Fruit fly (Drosophila melanogaster) whole organism, pupa: Measurements from ENCODE around the gene ttm3.

Experiments used
- CG10348 ChIP-seq: fragments of 200-800 bp; sonication (Bioruptor generic); IDR thresholded peaks from 2 replicates; pipeline ENCODE4 v1.3.6; 2022; ENCODE audit warnings: missing biosample characterization, missing genetic modification characterization
- CG12605 ChIP-seq: fragments of 200-800 bp; sonication (Bioruptor generic); IDR thresholded peaks from 2 replicates; pipeline ENCODE4 v1.3.6; 2022; ENCODE audit warnings: missing biosample characterization, missing genetic modification characterization
- CG13204 ChIP-seq: fragments of 200-800 bp; sonication (Bioruptor generic); optimal IDR thresholded peaks from 2 replicates; lab custom pipeline; 2018; ENCODE audit warnings: missing biosample characterization, mild to moderate bottlenecking, missing genetic modification characterization, moderate library complexity
- CG14655 ChIP-seq: fragments of 200-800 bp; sonication (Bioruptor generic); optimal IDR thresholded peaks from 3 replicates; lab custom pipeline; 2017; ENCODE audit warnings: mild to moderate bottlenecking, missing biosample characterization, missing genetic modification reagents, missing genetic modification characterization
- CG15710 ChIP-seq: fragments of 200-800 bp; sonication (Bioruptor generic); optimal IDR thresholded peaks from 2 replicates; lab custom pipeline; 2018; ENCODE audit warnings: missing biosample characterization, mild to moderate bottlenecking, missing genetic modification characterization, moderate library complexity
- CG17806 ChIP-seq: fragments of 200-800 bp; sonication (Bioruptor generic); optimal IDR thresholded peaks from 2 replicates; lab custom pipeline; 2018; ENCODE audit warnings: missing biosample characterization, mild to moderate bottlenecking, missing genetic modification characterization, moderate library complexity
- CG32121 ChIP-seq: fragments of 200-800 bp; sonication (Bioruptor generic); IDR thresholded peaks from 2 replicates; pipeline ENCODE4 v1.3.6; 2022; ENCODE audit warnings: missing biosample characterization, missing genetic modification characterization
- CG34367 ChIP-seq: fragments of 200-800 bp; sonication (Bioruptor generic); optimal IDR thresholded peaks from 2 replicates; lab custom pipeline; 2018; ENCODE audit warnings: missing biosample characterization, mild to moderate bottlenecking, missing genetic modification characterization
- CG4496 ChIP-seq: fragments of 200-800 bp; sonication (Bioruptor generic); IDR thresholded peaks from 3 replicates; pipeline ENCODE4 v1.3.6; 2022; ENCODE audit warnings: missing biosample characterization, missing genetic modification characterization
- CG8159 ChIP-seq: fragments of 200-800 bp; sonication (Bioruptor generic); optimal IDR thresholded peaks from 3 replicates; lab custom pipeline; 2018; ENCODE audit warnings: missing biosample characterization, mild to moderate bottlenecking, missing genetic modification characterization, moderate library complexity
- CG8301 ChIP-seq: fragments of 200-800 bp; sonication (Bioruptor generic); optimal IDR thresholded peaks from 2 replicates; lab custom pipeline; 2018; ENCODE audit warnings: missing biosample characterization, mild to moderate bottlenecking, missing genetic modification characterization
- CG9948 ChIP-seq: fragments of 200-800 bp; sonication (Bioruptor generic); optimal IDR thresholded peaks from 2 replicates; lab custom pipeline; 2018; ENCODE audit warnings: missing biosample characterization, mild to moderate bottlenecking, missing genetic modification characterization, moderate library complexity
- D1 ChIP-seq: fragments of 200-800 bp; sonication (Bioruptor generic); optimal IDR thresholded peaks from 2 replicates; lab custom pipeline; 2018; ENCODE audit warnings: missing biosample characterization, mild to moderate bottlenecking, missing genetic modification characterization, moderate library complexity
- EcR ChIP-seq: fragments of 200-800 bp; sonication (Bioruptor generic); optimal IDR thresholded peaks from 3 replicates; lab custom pipeline; 2019; ENCODE audit warnings: missing biosample characterization, missing genetic modification characterization, mild to moderate bottlenecking, moderate library complexity, missing genetic modification reagents
- Ets98B ChIP-seq: fragments of 200-800 bp; sonication (Bioruptor generic); IDR thresholded peaks from 2 replicates; pipeline ENCODE4 v1.3.6; 2022; ENCODE audit warnings: missing biosample characterization, missing genetic modification characterization
- Pif1A ChIP-seq: fragments of 200-800 bp; sonication (Bioruptor generic); optimal IDR thresholded peaks from 3 replicates; lab custom pipeline; 2016; ENCODE audit warnings: missing biosample characterization, missing genetic modification characterization
- Pif1B ChIP-seq: fragments of 200-800 bp; sonication (Bioruptor generic); optimal IDR thresholded peaks from 3 replicates; lab custom pipeline; 2016; ENCODE audit warnings: missing biosample characterization, missing genetic modification characterization
- Snoo ChIP-seq: fragments of 200-800 bp; sonication (Bioruptor generic); optimal IDR thresholded peaks from 3 replicates; lab custom pipeline; 2017; ENCODE audit warnings: missing biosample characterization, mild to moderate bottlenecking, missing genetic modification characterization, inconsistent platforms
- fd96Ca ChIP-seq: fragments of 200-800 bp; sonication (Bioruptor generic); IDR thresholded peaks from 3 replicates; pipeline ENCODE4 v1.3.6; 2022; ENCODE audit warnings: missing biosample characterization, missing genetic modification characterization
- gl ChIP-seq: fragments of 200-800 bp; sonication (Bioruptor generic); optimal IDR thresholded peaks from 2 replicates; lab custom pipeline; 2018; ENCODE audit warnings: missing biosample characterization, mild to moderate bottlenecking, missing genetic modification characterization
- rn ChIP-seq: fragments of 200-800 bp; sonication (Bioruptor generic); IDR thresholded peaks from 2 replicates; pipeline ENCODE4 v1.3.6; 2022; ENCODE audit warnings: missing biosample characterization, missing genetic modification characterization

ttm3 gene

dm6 chr2L:22079332-22079731 lies at the start of gene ttm3:
Gene ttm3 (plus strand): TSS chr2L:22079632.
- TF ChIP-seq EcR (no peak), gl (tag; lab: Kevin White, UChicago) (no peak), CG8159 (tag; lab: Kevin White, UChicago) (no peak), CG12605 (GFP tag; lab: Robert Waterston, UW) (no peak), fd96Ca (no peak), Ets98B (GFP tag; lab: Robert Waterston, UW) (no peak), D1 (no peak), CG10348 (no peak), Snoo (tag; lab: Kevin White, UChicago) (no peak), Pif1B (GFP tag; lab: Kevin White, UChicago) (no peak), rn (GFP tag; lab: Robert Waterston, UW) (no peak), CG9948 (tag; lab: Kevin White, UChicago) (no peak)

- TF ChIP-seq CG10348 (no peak), CG14655 (GFP tag; lab: Kevin White, UChicago) (no peak), CG17806 (tag; lab: Kevin White, UChicago) (no peak), CG8159 (tag; lab: Kevin White, UChicago) (no peak), gl (tag; lab: Kevin White, UChicago) (no peak), CG32121 (no peak), Pif1B (GFP tag; lab: Kevin White, UChicago) (no peak), CG8301 (no peak), CG34367 (tag; lab: Kevin White, UChicago) (no peak), Snoo (tag; lab: Kevin White, UChicago) (no peak), CG9948 (tag; lab: Kevin White, UChicago) (no peak), CG12605 (GFP tag; lab: Robert Waterston, UW) (no peak), Pif1A (GFP tag; lab: Kevin White, UChicago) (no peak), EcR (no peak), CG13204 (no peak), rn (GFP tag; lab: Robert Waterston, UW) (no peak), fd96Ca (no peak)
These were observed 42.6 kb upstream of the ttm3 start for dm6 chr2L:22036877-22037276.

dm6 chr2L:22037560-22037959 lies 41.9 kb upstream of the ttm3 start, which contains the start of gene Grl40a:
Gene Grl40a (plus strand): TSS chr2L:22037860.
- TF ChIP-seq CG14655 (GFP tag; lab: Kevin White, UChicago) (no peak), CG34367 (tag; lab: Kevin White, UChicago) (no peak), CG10348 (no peak)

dm6 chr2L:22043777-22044176 lies 35.7 kb upstream of the ttm3 start, which contains the start of gene CG31601:
Gene CG31601 (minus strand): TSS chr2L:22043877.
- TF ChIP-seq gl (tag; lab: Kevin White, UChicago): no peak
- TF ChIP-seq CG34367 (tag; lab: Kevin White, UChicago): no peak
- no peak for TF ChIP-seq CG8159 (tag; lab: Kevin White, UChicago)
- no peak for TF ChIP-seq CG13204
- no peak for TF ChIP-seq fd96Ca
- TF ChIP-seq CG12605 (GFP tag; lab: Robert Waterston, UW): no peak
- TF ChIP-seq D1: no peak
- TF ChIP-seq CG32121: no peak
- TF ChIP-seq CG4496 (GFP tag; lab: Robert Waterston, UW): no peak
- TF ChIP-seq, all 21 proteins: peak for 0

DNA sequence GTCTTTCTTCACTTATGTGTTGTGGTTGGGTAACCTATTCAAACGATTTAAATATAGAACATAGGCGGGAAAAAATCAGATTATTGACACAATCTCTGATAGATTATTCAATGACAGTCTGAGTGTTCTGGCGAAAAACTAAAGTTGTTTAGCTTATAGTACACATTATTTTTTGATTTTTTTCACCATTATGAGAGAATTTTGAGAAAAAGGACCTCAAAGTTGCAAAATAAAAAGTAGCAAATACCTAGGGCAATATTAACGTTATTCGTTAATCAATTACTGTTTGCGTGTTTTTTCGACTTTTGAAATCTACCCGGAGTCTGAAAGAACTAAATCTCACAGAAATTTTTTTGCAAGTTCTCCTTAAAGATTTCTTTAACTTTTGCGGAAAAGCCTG lies 25.2 kb upstream of the ttm3 start, which contains the start of gene CG34173:
CG34173 (minus strand) TSS at position 101 of the 400 bp plus-strand sequence.
- TF ChIP-seq Snoo (tag; lab: Kevin White, UChicago) (no peak), Ets98B (GFP tag; lab: Robert Waterston, UW) (no peak), CG8301 (no peak), CG10348 (no peak), CG15710 (tag; lab: Kevin White, UChicago) (no peak), rn (GFP tag; lab: Robert Waterston, UW) (no peak), CG14655 (GFP tag; lab: Kevin White, UChicago) (no peak), Pif1B (GFP tag; lab: Kevin White, UChicago) (no peak), CG13204 (no peak), CG4496 (GFP tag; lab: Robert Waterston, UW) (no peak), fd96Ca (no peak), CG34367 (tag; lab: Kevin White, UChicago) (no peak), CG32121 (no peak)

DNA sequence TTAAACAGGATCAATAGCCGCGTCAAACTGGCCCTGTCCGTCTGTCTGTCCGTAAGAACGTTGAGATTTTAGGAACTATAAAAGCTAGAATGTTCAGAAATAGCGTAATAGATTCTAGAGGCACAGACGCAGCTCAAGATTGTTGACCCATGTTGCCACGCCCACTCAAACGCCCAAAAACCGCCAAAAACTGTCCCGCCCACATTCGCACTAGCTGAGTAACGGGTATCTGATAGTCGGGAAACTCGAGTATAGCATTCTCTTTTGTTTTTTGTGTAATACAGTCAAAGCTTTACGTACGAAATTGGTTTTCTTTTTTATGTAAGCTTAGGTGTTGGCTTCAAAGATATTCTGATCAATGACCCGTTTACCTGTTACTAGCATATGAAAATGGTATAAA lies 19.6 kb upstream of the ttm3 start:
- TF ChIP-seq Snoo (tag; lab: Kevin White, UChicago): no peak
- TF ChIP-seq CG14655 (GFP tag; lab: Kevin White, UChicago): no peak
- no peak for TF ChIP-seq gl (tag; lab: Kevin White, UChicago)
- TF ChIP-seq CG9948 (tag; lab: Kevin White, UChicago): no peak
- TF ChIP-seq CG8301: no peak
- no peak for TF ChIP-seq CG15710 (tag; lab: Kevin White, UChicago)
- TF ChIP-seq CG12605 (GFP tag; lab: Robert Waterston, UW): no peak
- no peak for TF ChIP-seq CG8159 (tag; lab: Kevin White, UChicago)
- no peak for TF ChIP-seq fd96Ca
- no peak for TF ChIP-seq CG4496 (GFP tag; lab: Robert Waterston, UW)
- no peak for TF ChIP-seq rn (GFP tag; lab: Robert Waterston, UW)
- no peak for TF ChIP-seq CG32121
- no peak for TF ChIP-seq CG13204
- TF ChIP-seq D1: no peak
- TF ChIP-seq Pif1B (GFP tag; lab: Kevin White, UChicago): no peak
- no peak for TF ChIP-seq EcR
- no peak for TF ChIP-seq CG17806 (tag; lab: Kevin White, UChicago)
- TF ChIP-seq Ets98B (GFP tag; lab: Robert Waterston, UW): no peak
- TF ChIP-seq CG10348: no peak
